Worm (Caenorhabditis elegans) whole organism, late embryonic: Measurements from ENCODE around the gene C34B4.4.

Source experiments
- ceh-31 ChIP-seq: sonication (generic microtip); optimal IDR thresholded peaks from 2 replicates; lab custom pipeline; 2016; ENCODE audit warnings: missing genetic modification characterization, missing compliant biosample characterization
- ets-4 ChIP-seq: sonication (generic microtip); optimal IDR thresholded peaks from 2 replicates; lab custom pipeline; 2016; ENCODE audit warnings: missing genetic modification characterization, missing compliant biosample characterization
- npax-4 ChIP-seq: sonication (generic microtip); optimal IDR thresholded peaks from 2 replicates; lab custom pipeline; 2016; ENCODE audit warnings: missing genetic modification characterization, missing compliant biosample characterization
- pqm-1 ChIP-seq: sonication (generic microtip); optimal IDR thresholded peaks from 2 replicates; lab custom pipeline; 2016; ENCODE audit warnings: missing genetic modification characterization, missing compliant biosample characterization

DNA sequence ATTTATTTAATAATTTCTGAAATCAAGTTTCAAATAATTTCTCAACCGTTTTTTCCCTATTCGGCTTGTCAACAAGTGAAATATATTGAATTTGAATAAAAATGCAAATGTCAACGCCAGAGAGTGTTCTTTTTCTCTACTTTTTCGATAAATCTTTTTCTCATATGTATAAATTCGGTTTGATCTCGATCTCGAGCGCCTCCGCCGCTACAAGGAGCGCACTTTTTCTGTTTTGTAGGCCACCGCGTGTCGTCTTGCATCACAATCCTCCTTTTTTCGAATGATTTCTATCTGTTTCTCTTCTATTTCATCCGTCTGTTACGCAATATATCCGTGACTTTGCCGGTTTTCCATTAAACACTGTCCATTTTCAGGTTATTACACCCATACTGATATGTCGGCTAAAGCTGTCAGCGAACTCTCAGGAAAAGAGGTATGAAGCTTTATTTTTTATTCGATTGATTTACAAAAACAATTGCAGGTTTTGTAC is 26.0 kb downstream of the C34B4.4 start, which contains the start of gene acly-2:
- no peak for TF ChIP-seq npax-4
- no peak for TF ChIP-seq ets-4 (tag; lab: Kevin White, UChicago)
- no peak for TF ChIP-seq ceh-31 (tag; lab: Kevin White, UChicago)
- no peak for TF ChIP-seq pqm-1 (tag; lab: Kevin White, UChicago)
